Fruit fly (Drosophila melanogaster): ENCODE data around the gene CG31156.

Gene CG31156

dm6 chr3R:22573590-22573989, 39.9 kb downstream of the CG31156 start (continued):
- no peak for TF ChIP-seq sug (tag; optimal IDR thresholded peaks at IDR 0.05)
- no peak for TF ChIP-seq CG34422 (GFP tag; IDR thresholded peaks at IDR 0.05)
- peak; percentile 38 for TF ChIP-seq CG17385 (GFP tag; optimal IDR thresholded peaks at IDR 0.05)
- no peak for TF ChIP-seq tll (GFP tag; optimal IDR thresholded peaks at IDR 0.05)
- no peak for TF ChIP-seq CG31224 (GFP tag; IDR thresholded peaks at IDR 0.05)
- no peak for TF ChIP-seq CG12942 (GFP tag; optimal IDR thresholded peaks at IDR 0.05)
- no peak for TF ChIP-seq Mes4 (GFP tag; optimal IDR thresholded peaks at IDR 0.05)
- peak; percentile 36 for TF ChIP-seq BtbVII (GFP tag; optimal IDR thresholded peaks at IDR 0.05)
- TF ChIP-seq Dad (GFP tag; optimal IDR thresholded peaks at IDR 0.05): no peak
- TF ChIP-seq CG14014 (GFP tag; IDR thresholded peaks at IDR 0.05): peak; percentile 41; the same call in 1 of the 2 replicates
- no peak for TF ChIP-seq Dbx (GFP tag; IDR thresholded peaks at IDR 0.05)
- TF ChIP-seq lmd (GFP tag; IDR thresholded peaks at IDR 0.05): no peak
- TF ChIP-seq usp (GFP tag; optimal IDR thresholded peaks at IDR 0.05): no peak
- no peak for TF ChIP-seq CG17802 (tag; optimal IDR thresholded peaks at IDR 0.05)
- TF ChIP-seq BEAF-32 (GFP tag; optimal IDR thresholded peaks at IDR 0.05): no peak
- peak; percentile 0 for TF ChIP-seq CG3281 (GFP tag; optimal IDR thresholded peaks at IDR 0.05)
- TF ChIP-seq CG11723 (GFP tag; optimal IDR thresholded peaks at IDR 0.05): peak; percentile 18
- TF ChIP-seq CG13296 (GFP tag; optimal IDR thresholded peaks at IDR 0.05): peak; percentile 41
- peak; percentile 5 for TF ChIP-seq CG7987 (GFP tag; optimal IDR thresholded peaks at IDR 0.05)
- TF ChIP-seq CG32767 (GFP tag; IDR thresholded peaks at IDR 0.05): no peak
- TF ChIP-seq CG2116 (GFP tag; optimal IDR thresholded peaks at IDR 0.05): no peak
- no peak for TF ChIP-seq Ets65A (GFP tag)
- TF ChIP-seq CHES-1-like (GFP tag; optimal IDR thresholded peaks at IDR 0.05): no peak
- no peak for TF ChIP-seq kah (GFP tag; optimal IDR thresholded peaks at IDR 0.05)
- no peak for TF ChIP-seq Lpt (GFP tag; optimal IDR thresholded peaks at IDR 0.05)
- 0 out of 2 replicates have a peak, but pooled peaks have one; percentile 33 for TF ChIP-seq Awh (GFP tag; IDR thresholded peaks at IDR 0.05)
- no peak for TF ChIP-seq CG10654 (GFP tag; optimal IDR thresholded peaks at IDR 0.05)
- no peak for TF ChIP-seq Ptx1 (GFP tag; IDR thresholded peaks at IDR 0.05)
- no peak for TF ChIP-seq HLHmδ (GFP tag; optimal IDR thresholded peaks at IDR 0.05)
- no peak for TF ChIP-seq Elba2 (GFP tag; optimal IDR thresholded peaks at IDR 0.05)
- TF ChIP-seq PHDP (tag; optimal IDR thresholded peaks at IDR 0.05): peak; percentile 37
- peak; percentile 26; the same call in 1 of the 2 replicates for TF ChIP-seq E2f2 (GFP tag; IDR thresholded peaks at IDR 0.05)
- no peak for TF ChIP-seq CG42726 (GFP tag; IDR thresholded peaks at IDR 0.05; ENCODE audit: partially characterized antibody)
- TF ChIP-seq CG34376 (GFP tag; optimal IDR thresholded peaks at IDR 0.05): no peak
- peak in 1 of 2 experiments; percentile 7 for TF ChIP-seq Hr78 (GFP tag; optimal IDR thresholded peaks at IDR 0.05)
- TF ChIP-seq CG9817 (tag; optimal IDR thresholded peaks at IDR 0.05): no peak
- TF ChIP-seq HmgZ (tag; optimal IDR thresholded peaks at IDR 0.05): no peak
- peak; percentile 64 for TF ChIP-seq ATbp (GFP tag; optimal IDR thresholded peaks at IDR 0.05)
- TF ChIP-seq CG11398 (GFP tag; optimal IDR thresholded peaks at IDR 0.05): no peak
- TF ChIP-seq exex (tag; optimal IDR thresholded peaks at IDR 0.05): no peak
- TF ChIP-seq CG9609 (GFP tag; optimal IDR thresholded peaks at IDR 0.05): no peak
- no peak for TF ChIP-seq insv (GFP tag; optimal IDR thresholded peaks at IDR 0.05)
- TF ChIP-seq fru (optimal IDR thresholded peaks at IDR 0.05): no peak
- no peak for TF ChIP-seq Bgb (GFP tag; IDR thresholded peaks at IDR 0.05; ENCODE audit: partially characterized antibody)
- no peak for TF ChIP-seq CG7357 (GFP tag; IDR thresholded peaks at IDR 0.05)
- TF ChIP-seq Tbp (GFP tag; optimal IDR thresholded peaks at IDR 0.05): no peak
- no peak for TF ChIP-seq da (GFP tag; optimal IDR thresholded peaks at IDR 0.05)
- TF ChIP-seq CG8089 (GFP tag; optimal IDR thresholded peaks at IDR 0.05): no peak
- TF ChIP-seq CG15269 (tag; optimal IDR thresholded peaks at IDR 0.05): peak; percentile 56
- no peak for TF ChIP-seq twi (tag; optimal IDR thresholded peaks at IDR 0.05)
- TF ChIP-seq CG15601 (tag; optimal IDR thresholded peaks at IDR 0.05): peak; percentile 47
